Worm (Caenorhabditis elegans): Measurements from ENCODE around the gene F41B4.3.

F41B4.3 gene

ce11 chrX:6866900-6867299, 31.0 kb upstream of the F41B4.3 start:
- TF ChIP-seq ztf-4 (tag; optimal IDR thresholded peaks at IDR 0.05), result no peak
- no peak for TF ChIP-seq ceh-82 (tag; optimal IDR thresholded peaks at IDR 0.05)
- TF ChIP-seq alr-1 (tag; optimal IDR thresholded peaks at IDR 0.05), result no peak
- TF ChIP-seq nhr-21 (tag; optimal IDR thresholded peaks at IDR 0.05), result no peak
- TF ChIP-seq ztf-1 (GFP tag; conservative IDR thresholded peaks at IDR 0.05), result no peak
- no peak for TF ChIP-seq F13H6.1 (tag; optimal IDR thresholded peaks at IDR 0.05)
- no peak for TF ChIP-seq nhr-25 (tag; optimal IDR thresholded peaks at IDR 0.05)
- no peak for TF ChIP-seq sem-4 (tag; optimal IDR thresholded peaks at IDR 0.05)
- TF ChIP-seq unc-39 (tag; optimal IDR thresholded peaks at IDR 0.05), result no peak

DNA sequence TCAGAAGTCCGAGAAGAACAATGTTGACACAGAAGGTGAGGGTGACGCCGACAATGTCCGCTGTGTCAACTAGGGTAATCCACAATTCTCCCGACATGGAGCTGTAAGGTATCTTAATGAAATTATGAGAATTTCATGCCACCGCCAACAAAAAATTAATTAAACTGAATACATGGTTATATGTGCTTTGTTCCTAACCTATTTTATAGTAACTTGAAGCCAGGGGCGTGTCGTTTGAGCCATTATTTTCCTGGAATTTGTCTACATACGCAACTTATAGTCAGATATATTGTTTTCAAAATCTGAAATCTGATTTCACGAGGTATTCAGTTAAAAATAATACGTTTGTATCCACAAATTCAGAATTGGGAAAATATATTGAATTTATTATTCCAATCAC, 29.9 kb upstream of the F41B4.3 start, which contains the start of gene odr-10:
odr-10 (minus strand) TSS at position 101 of the 400 bp plus-strand sequence.
- no peak for TF ChIP-seq ztf-4 (tag; optimal IDR thresholded peaks at IDR 0.05)
- TF ChIP-seq elt-1 (tag; optimal IDR thresholded peaks at IDR 0.05), result no peak
- TF ChIP-seq fos-1 (tag; optimal IDR thresholded peaks at IDR 0.05), result no peak
- TF ChIP-seq nhr-6 (tag; optimal IDR thresholded peaks at IDR 0.05), result no peak
- TF ChIP-seq ama-1 (optimal IDR thresholded peaks at IDR 0.05), result no peak
- no peak for TF ChIP-seq mdl-1 (tag; optimal IDR thresholded peaks at IDR 0.05)
- TF ChIP-seq lin-39 (tag; optimal IDR thresholded peaks at IDR 0.05), result no peak
- TF ChIP-seq sma-9 (GFP tag; optimal IDR thresholded peaks at IDR 0.05), result no peak
- no peak for TF ChIP-seq sma-9 (tag; optimal IDR thresholded peaks at IDR 0.05)
- no peak for TF ChIP-seq alr-1 (tag; optimal IDR thresholded peaks at IDR 0.05)
- no peak for TF ChIP-seq skn-1 (tag; optimal IDR thresholded peaks at IDR 0.05)
- TF ChIP-seq egl-27 (tag; optimal IDR thresholded peaks at IDR 0.05), result no peak
- TF ChIP-seq aly-2 (tag; optimal IDR thresholded peaks at IDR 0.05), result no peak
- no peak for TF ChIP-seq unc-55 (GFP tag; optimal IDR thresholded peaks at IDR 0.05)
- no peak for TF ChIP-seq unc-39 (tag; optimal IDR thresholded peaks at IDR 0.05)
- no peak for TF ChIP-seq ceh-82 (tag; optimal IDR thresholded peaks at IDR 0.05)

DNA sequence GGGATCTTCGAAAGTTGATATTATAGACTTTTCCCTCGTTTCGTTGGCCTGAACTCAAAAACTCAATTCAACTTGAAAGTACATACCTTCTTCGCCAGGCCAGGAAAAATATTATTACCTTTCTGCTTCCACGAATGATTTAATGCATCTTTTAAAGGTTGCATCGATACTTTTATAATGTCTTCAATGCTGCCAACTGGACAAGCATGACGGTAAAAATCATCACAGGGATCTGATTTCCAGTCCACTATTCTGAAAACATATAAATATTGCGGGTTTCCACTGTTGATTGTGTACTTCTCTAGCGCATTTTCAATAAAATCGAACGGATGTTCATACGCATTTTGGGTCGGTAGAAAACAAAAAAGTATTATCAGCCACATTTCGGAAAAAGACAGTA, 27.1 kb upstream of the F41B4.3 start, which contains the start of gene nep-4:
nep-4 (minus strand) TSS at position 393 of the 400 bp plus-strand sequence.
- TF ChIP-seq C34F6.9 (tag; optimal IDR thresholded peaks at IDR 0.05), result no peak
- TF ChIP-seq nhr-21 (tag; optimal IDR thresholded peaks at IDR 0.05), result no peak
- TF ChIP-seq nhr-11 (tag; optimal IDR thresholded peaks at IDR 0.05), result no peak
- TF ChIP-seq sem-4 (tag; optimal IDR thresholded peaks at IDR 0.05), result no peak
- TF ChIP-seq ztf-4 (tag; optimal IDR thresholded peaks at IDR 0.05), result no peak

- TF ChIP-seq unc-55 (GFP tag; optimal IDR thresholded peaks at IDR 0.05) (no peak), ama-1 (optimal IDR thresholded peaks at IDR 0.05) (no peak), mdl-1 (tag; optimal IDR thresholded peaks at IDR 0.05) (no peak), elt-1 (tag; optimal IDR thresholded peaks at IDR 0.05) (no peak), ztf-1 (GFP tag; conservative IDR thresholded peaks at IDR 0.05) (no peak), fos-1 (tag; optimal IDR thresholded peaks at IDR 0.05) (no peak), unc-62 (GFP tag; optimal IDR thresholded peaks at IDR 0.05) (no peak), nhr-237 (tag; optimal IDR thresholded peaks at IDR 0.05) (no peak), sem-4 (tag; optimal IDR thresholded peaks at IDR 0.05) (no peak), snpc-4 (tag; optimal IDR thresholded peaks at IDR 0.05) (no peak), elt-3 (tag; optimal IDR thresholded peaks at IDR 0.05) (no peak), lin-11 (tag; optimal IDR thresholded peaks at IDR 0.05) (no peak), crh-2 (tag; optimal IDR thresholded peaks at IDR 0.05) (no peak), nhr-21 (tag; optimal IDR thresholded peaks at IDR 0.05) (no peak), C34F6.9 (tag; optimal IDR thresholded peaks at IDR 0.05) (no peak), sma-3 (GFP tag; optimal IDR thresholded peaks at IDR 0.05) (no peak), dmd-4 (tag; optimal IDR thresholded peaks at IDR 0.05) (no peak)
These were observed 25.6 kb upstream of the F41B4.3 start for ce11 chrX:6861564-6861963.

DNA sequence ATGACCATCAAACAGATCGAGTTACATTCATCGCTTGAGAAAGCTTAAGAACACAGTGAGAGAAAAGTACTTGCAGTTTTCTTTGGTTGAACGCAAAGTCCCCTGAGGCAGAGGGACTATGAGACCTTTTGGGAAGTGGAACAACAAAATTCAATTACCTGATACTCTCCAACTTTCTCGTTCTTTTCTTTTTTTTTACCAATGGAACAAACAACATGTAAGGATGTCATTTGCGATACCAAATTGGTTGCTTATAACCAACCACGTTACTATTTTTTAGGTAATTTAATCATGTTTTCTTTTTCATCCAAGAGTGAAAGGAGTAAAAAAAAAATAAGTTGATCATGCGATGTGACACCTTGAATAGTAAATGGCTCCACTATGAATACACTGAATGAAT, 20.9 kb upstream of the F41B4.3 start:
- TF ChIP-seq sma-9 (GFP tag; optimal IDR thresholded peaks at IDR 0.05) (peak; percentile 7), sma-9 (tag; optimal IDR thresholded peaks at IDR 0.05) (no peak), nhr-21 (tag; optimal IDR thresholded peaks at IDR 0.05) (no peak)

DNA sequence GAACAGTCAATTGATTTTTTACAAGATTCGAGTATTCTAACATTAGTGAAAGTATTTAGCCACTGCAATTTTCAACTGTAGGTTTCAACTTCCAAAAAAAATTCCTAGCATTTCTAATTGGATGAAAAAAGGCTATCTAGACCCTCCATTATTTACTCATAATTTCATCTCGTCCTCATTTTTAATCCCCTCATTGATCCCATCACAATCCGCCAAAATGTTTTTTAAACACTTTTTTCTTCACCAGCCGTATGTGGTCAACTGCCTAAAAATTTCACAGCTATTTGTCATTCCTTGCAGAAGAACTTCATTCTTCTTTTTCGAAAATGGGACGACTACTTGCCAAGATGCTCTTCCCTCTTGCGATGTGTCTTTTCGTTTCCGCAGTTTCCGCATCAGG, 17.4 kb upstream of the F41B4.3 start, which contains the start of gene rig-3:
rig-3 (plus strand) TSS at position 301 of the 400 bp plus-strand sequence.
- TF ChIP-seq sem-4 (tag; optimal IDR thresholded peaks at IDR 0.05) (no peak), nhr-23 (tag; optimal IDR thresholded peaks at IDR 0.05) (no peak), nhr-10 (tag; optimal IDR thresholded peaks at IDR 0.05) (no peak), F13H6.1 (tag; optimal IDR thresholded peaks at IDR 0.05) (no peak), skn-1 (tag; optimal IDR thresholded peaks at IDR 0.05) (no peak)
